Worm (Caenorhabditis elegans) whole organism, early embryonic: ENCODE data around the gene srsx-15.

ENCODE experiments used
- B0310.2 ChIP-seq: sonication (generic microtip); optimal IDR thresholded peaks from 2 replicates; lab custom pipeline; 2016; ENCODE audit warnings: mild to moderate bottlenecking, missing genetic modification characterization, missing compliant biosample characterization
- F13C5.2 ChIP-seq: sonication (generic microtip); optimal IDR thresholded peaks from 2 replicates; lab custom pipeline; 2017; ENCODE audit warnings: mild to moderate bottlenecking, missing genetic modification characterization, inconsistent platforms, missing compliant biosample characterization
- aly-1 ChIP-seq: sonication (generic microtip); optimal IDR thresholded peaks from 2 replicates; lab custom pipeline; 2016; ENCODE audit warnings: missing genetic modification characterization, missing compliant biosample characterization
- ama-1 ChIP-seq: fragments of 150-350 bp; optimal IDR thresholded peaks from 2 replicates; lab custom pipeline; 2014
- ceh-13 ChIP-seq: fragments of 200-800 bp; sonication (Bioruptor generic); optimal IDR thresholded peaks from 2 replicates; lab custom pipeline; 2018; ENCODE audit warnings: mild to moderate bottlenecking, missing genetic modification characterization, missing compliant biosample characterization
- ceh-36 ChIP-seq: sonication (generic microtip); optimal IDR thresholded peaks from 2 replicates; lab custom pipeline; 2016; ENCODE audit warnings: missing genetic modification characterization, inconsistent platforms, missing compliant biosample characterization
- ets-7 ChIP-seq: sonication (generic microtip); optimal IDR thresholded peaks from 2 replicates; lab custom pipeline; 2016; ENCODE audit warnings: missing genotype, missing genetic modification characterization, missing compliant biosample characterization
- flt-1 ChIP-seq: fragments of 200-800 bp; sonication (Bioruptor generic); IDR thresholded peaks from 2 replicates; pipeline ENCODE4 v1.3.6; 2022; ENCODE audit warnings: missing genetic modification characterization, missing compliant biosample characterization
- hmbx-1 ChIP-seq: sonication (generic microtip); optimal IDR thresholded peaks from 2 replicates; lab custom pipeline; 2016; ENCODE audit warnings: mild to moderate bottlenecking, missing genetic modification characterization, missing compliant biosample characterization
- hmg-4 ChIP-seq: fragments of 200-800 bp; sonication (Bioruptor generic); optimal IDR thresholded peaks from 2 replicates; lab custom pipeline; 2018; ENCODE audit warnings: mild to moderate bottlenecking, missing genetic modification characterization, missing compliant biosample characterization
- hnd-1 ChIP-seq: sonication (generic microtip); optimal IDR thresholded peaks from 2 replicates; lab custom pipeline; 2016; ENCODE audit warnings: missing genetic modification characterization, missing compliant biosample characterization
- pes-1 ChIP-seq: fragments of 200-800 bp; sonication (Bioruptor generic); IDR thresholded peaks from 2 replicates; pipeline ENCODE4 v1.3.6; 2022; ENCODE audit warnings: missing genetic modification reagents, missing genetic modification characterization, missing compliant biosample characterization
- scrt-1 ChIP-seq: fragments of 200-800 bp; sonication (Bioruptor generic); IDR thresholded peaks from 2 replicates; pipeline ENCODE4 v1.3.6; 2022; ENCODE audit warnings: missing genetic modification characterization, missing compliant biosample characterization
- sea-1 ChIP-seq: fragments of 200-800 bp; sonication (Bioruptor generic); conservative IDR thresholded peaks from 2 replicates; pipeline ENCODE4 v1.3.6; 2022; ENCODE audit warnings: missing genetic modification characterization, missing compliant biosample characterization
- tbx-11 ChIP-seq: fragments of 200-800 bp; sonication (Bioruptor generic); IDR thresholded peaks from 2 replicates; pipeline ENCODE4 v1.3.6; 2022; ENCODE audit warnings: missing genetic modification characterization, missing compliant biosample characterization
- tbx-37 ChIP-seq: fragments of 200-800 bp; sonication (Bioruptor generic); conservative IDR thresholded peaks from 2 replicates; pipeline ENCODE4 v1.3.6; 2022; ENCODE audit warnings: missing genetic modification reagents, missing genetic modification characterization, missing compliant biosample characterization
- tra-4 ChIP-seq: sonication (generic microtip); optimal IDR thresholded peaks from 2 replicates; lab custom pipeline; 2017; ENCODE audit warnings: missing genetic modification characterization, missing compliant biosample characterization

Gene srsx-15

DNA sequence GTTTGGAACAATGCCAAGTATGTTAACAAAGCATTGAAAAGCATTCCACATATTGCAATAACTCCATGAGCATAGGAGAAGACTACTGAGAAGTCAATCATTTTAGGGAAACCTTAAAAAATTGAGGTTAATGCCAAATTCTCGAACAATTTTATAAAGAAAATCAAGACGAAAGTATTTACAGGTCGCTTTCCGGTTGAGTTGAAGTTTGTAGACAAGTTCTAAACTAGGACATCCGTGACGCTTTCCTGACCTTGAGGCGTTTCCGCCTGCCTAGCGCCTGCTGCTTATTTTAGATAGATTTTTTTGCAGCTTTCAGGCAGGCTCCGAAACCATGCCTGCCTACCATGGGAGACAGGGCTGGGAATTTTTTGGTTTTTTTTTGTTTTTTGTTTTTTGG is 11.9 kb upstream of the srsx-15 start, which contains the start of gene srd-13:
Gene srd-13, minus strand, starts transcription at position 101 of the 400 bp plus-strand sequence.
- no peak for TF ChIP-seq hnd-1 (tag; lab: Kevin White, UChicago)
- TF ChIP-seq sea-1 = no peak
- TF ChIP-seq ceh-13 (GFP tag; lab: Kevin White, UChicago) = no peak
- no peak for TF ChIP-seq ets-7 (tag; lab: Kevin White, UChicago)
- no peak for TF ChIP-seq scrt-1 (GFP tag; lab: Robert Waterston, UW)
- no peak for TF ChIP-seq tbx-11 (GFP tag; lab: Robert Waterston, UW)
- TF ChIP-seq hmg-4 = no peak
- no peak for TF ChIP-seq flt-1
- no peak for TF ChIP-seq F13C5.2 (tag; lab: Kevin White, UChicago)

ce11 chrIV:5632536-5632935 is 8.9 kb upstream of the srsx-15 start:
- TF ChIP-seq aly-1 (tag; lab: Kevin White, UChicago) (no peak), F13C5.2 (tag; lab: Kevin White, UChicago) (no peak), sea-1 (no peak), hnd-1 (tag; lab: Kevin White, UChicago) (no peak), hmbx-1 (tag; lab: Kevin White, UChicago) (no peak), B0310.2 (tag; lab: Kevin White, UChicago) (no peak), tbx-11 (GFP tag; lab: Robert Waterston, UW) (no peak), ceh-36 (no peak), ceh-13 (GFP tag; lab: Kevin White, UChicago) (no peak), hmg-4 (no peak), ama-1 (lab: Kevin White, UChicago) (no peak), scrt-1 (GFP tag; lab: Robert Waterston, UW) (no peak), pes-1 (no peak), tbx-37 (no peak), ets-7 (tag; lab: Kevin White, UChicago) (no peak), flt-1 (no peak), tra-4 (tag; lab: Kevin White, UChicago) (no peak)

DNA sequence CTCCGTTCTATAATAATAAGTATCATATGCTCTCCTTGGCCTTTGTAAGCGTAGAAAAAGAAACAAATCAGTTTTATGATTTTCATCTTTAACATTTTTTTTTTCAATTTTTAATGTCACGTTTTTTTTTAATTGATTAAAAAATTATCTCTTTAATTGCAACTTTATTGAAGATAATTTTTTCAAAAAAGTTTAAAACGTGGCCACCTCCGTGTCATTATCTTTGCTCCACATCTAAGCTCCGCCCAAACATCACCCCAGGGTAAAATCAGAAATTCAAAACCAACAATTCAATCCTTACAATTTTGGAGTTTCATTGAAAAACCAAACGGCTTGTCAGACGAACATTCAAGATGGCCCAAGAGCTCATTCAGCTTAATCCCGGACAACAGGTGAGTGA is 8.0 kb upstream of the srsx-15 start, which contains the start of gene ttbk-8.2:
Gene ttbk-8.2, plus strand, starts transcription at position 301 of the 400 bp plus-strand sequence.
- no peak for TF ChIP-seq F13C5.2 (tag; lab: Kevin White, UChicago)
- TF ChIP-seq tbx-11 (GFP tag; lab: Robert Waterston, UW) = no peak
- no peak for TF ChIP-seq hnd-1 (tag; lab: Kevin White, UChicago)
- TF ChIP-seq B0310.2 (tag; lab: Kevin White, UChicago) = no peak
- no peak for TF ChIP-seq pes-1
- no peak for TF ChIP-seq ceh-36
- TF ChIP-seq hmbx-1 (tag; lab: Kevin White, UChicago) = no peak
- TF ChIP-seq hmg-4 = no peak
- TF ChIP-seq scrt-1 (GFP tag; lab: Robert Waterston, UW) = no peak
- no peak for TF ChIP-seq ama-1 (lab: Kevin White, UChicago)
- no peak for TF ChIP-seq ceh-13 (GFP tag; lab: Kevin White, UChicago)
- no peak for TF ChIP-seq aly-1 (tag; lab: Kevin White, UChicago)

DNA sequence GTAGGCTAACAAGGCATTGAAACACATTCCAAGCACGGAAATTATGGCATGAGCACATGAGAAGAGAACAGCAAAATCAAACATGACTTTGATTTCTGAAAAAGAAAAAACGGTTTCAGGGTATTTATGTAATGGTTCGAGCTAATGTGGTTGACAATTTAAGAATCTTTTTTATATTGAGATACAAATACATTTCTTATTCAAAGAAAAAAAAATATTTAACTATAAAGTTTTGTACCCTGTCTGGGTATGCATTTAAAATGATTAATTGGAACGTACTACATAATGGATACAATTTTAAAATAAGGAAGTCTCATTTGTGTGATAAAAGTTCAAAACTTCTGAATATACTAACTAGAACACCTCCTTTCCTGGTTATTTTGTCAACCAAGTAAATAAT is 6.5 kb upstream of the srsx-15 start, which contains the start of gene srd-12:
Gene srd-12, minus strand, starts transcription at position 101 of the 400 bp plus-strand sequence.
- TF ChIP-seq F13C5.2 (tag; lab: Kevin White, UChicago) (no peak), tbx-37 (no peak), pes-1 (no peak), ceh-13 (GFP tag; lab: Kevin White, UChicago) (no peak), scrt-1 (GFP tag; lab: Robert Waterston, UW) (no peak), sea-1 (no peak), hmbx-1 (tag; lab: Kevin White, UChicago) (no peak), ets-7 (tag; lab: Kevin White, UChicago) (no peak), tra-4 (tag; lab: Kevin White, UChicago) (no peak), tbx-11 (GFP tag; lab: Robert Waterston, UW) (no peak), ama-1 (lab: Kevin White, UChicago) (no peak), hmg-4 (no peak), B0310.2 (tag; lab: Kevin White, UChicago) (no peak), aly-1 (tag; lab: Kevin White, UChicago) (no peak), flt-1 (no peak)

DNA sequence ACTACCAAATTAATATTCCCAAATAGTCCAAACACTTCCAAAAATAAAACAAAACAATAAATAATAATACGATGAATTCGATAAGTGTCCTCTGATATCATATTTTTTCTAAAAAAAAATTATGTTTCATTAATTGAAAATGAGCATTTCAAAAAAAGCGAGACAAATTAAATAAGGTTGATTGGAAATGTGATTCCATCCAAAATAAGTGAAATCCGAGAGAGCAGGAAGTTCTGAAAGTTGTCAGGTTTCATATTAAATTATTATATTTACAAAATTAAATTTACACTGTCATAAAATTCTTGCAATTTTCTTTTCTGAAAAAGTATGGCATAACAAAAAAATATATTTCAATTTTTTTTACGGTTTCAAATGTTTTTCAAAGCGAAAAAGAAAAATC is 3.4 kb upstream of the srsx-15 start, which contains the start of gene srsx-14:
Gene srsx-14, minus strand, starts transcription at position 101 of the 400 bp plus-strand sequence.
- TF ChIP-seq B0310.2 (tag; lab: Kevin White, UChicago) (no peak), hmg-4 (no peak), ama-1 (lab: Kevin White, UChicago) (no peak), ets-7 (tag; lab: Kevin White, UChicago) (no peak), F13C5.2 (tag; lab: Kevin White, UChicago) (no peak), sea-1 (no peak), hnd-1 (tag; lab: Kevin White, UChicago) (no peak), aly-1 (tag; lab: Kevin White, UChicago) (no peak), tbx-37 (no peak), scrt-1 (GFP tag; lab: Robert Waterston, UW) (no peak), flt-1 (no peak), ceh-36 (no peak), tra-4 (tag; lab: Kevin White, UChicago) (no peak), ceh-13 (GFP tag; lab: Kevin White, UChicago) (no peak), pes-1 (no peak), hmbx-1 (tag; lab: Kevin White, UChicago) (no peak), tbx-11 (GFP tag; lab: Robert Waterston, UW) (no peak)

DNA sequence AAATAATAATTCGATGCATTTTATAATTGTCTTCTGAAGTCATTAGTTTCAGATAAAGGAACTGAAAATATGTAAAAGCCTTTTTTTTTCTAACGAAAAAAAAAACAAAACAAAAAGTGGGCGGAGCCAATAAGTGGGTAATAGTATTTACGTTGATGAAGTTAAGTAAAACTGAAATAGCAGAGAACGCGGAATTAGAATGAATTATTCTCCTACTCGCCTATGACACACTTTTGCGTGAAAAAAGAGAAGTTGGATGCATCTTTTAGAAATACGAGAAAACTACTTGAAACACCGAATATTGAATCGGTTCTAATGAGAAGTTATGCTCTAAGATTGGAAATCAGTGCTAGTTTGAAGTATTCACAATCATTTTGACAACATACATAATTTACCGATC is 4.0 kb downstream of the srsx-15 start, which contains the start of gene srsx-16:
Gene srsx-16, minus strand, starts transcription at position 101 of the 400 bp plus-strand sequence.
- no peak for TF ChIP-seq hmg-4
- TF ChIP-seq ets-7 (tag; lab: Kevin White, UChicago) = no peak
- TF ChIP-seq tra-4 (tag; lab: Kevin White, UChicago) = no peak
- no peak for TF ChIP-seq hnd-1 (tag; lab: Kevin White, UChicago)
- no peak for TF ChIP-seq tbx-11 (GFP tag; lab: Robert Waterston, UW)
- no peak for TF ChIP-seq flt-1
- TF ChIP-seq F13C5.2 (tag; lab: Kevin White, UChicago) = no peak
- no peak for TF ChIP-seq pes-1
- TF ChIP-seq tbx-37 = no peak
- TF ChIP-seq ceh-13 (GFP tag; lab: Kevin White, UChicago) = no peak
- no peak for TF ChIP-seq B0310.2 (tag; lab: Kevin White, UChicago)
- TF ChIP-seq ama-1 (lab: Kevin White, UChicago) = no peak
- no peak for TF ChIP-seq hmbx-1 (tag; lab: Kevin White, UChicago)
- TF ChIP-seq ceh-36 = no peak
- no peak for TF ChIP-seq scrt-1 (GFP tag; lab: Robert Waterston, UW)
- TF ChIP-seq aly-1 (tag; lab: Kevin White, UChicago) = no peak
- TF ChIP-seq sea-1 = no peak
